Worm (Caenorhabditis elegans) whole organism, late embryonic: ENCODE measurements around the gene srd-38.

Source experiments
- C08G9.2 ChIP-seq: sonication (generic microtip); optimal IDR thresholded peaks from 2 replicates; lab custom pipeline; 2016; ENCODE audit warnings: mild to moderate bottlenecking, missing genetic modification characterization, moderate library complexity, missing compliant biosample characterization
- C38D4.7 ChIP-seq: fragments of 200-800 bp; sonication (Bioruptor generic); optimal IDR thresholded peaks from 2 replicates; lab custom pipeline; 2018; ENCODE audit warnings: mild to moderate bottlenecking, missing genetic modification characterization, moderate library complexity, missing compliant biosample characterization
- F13H6.1 ChIP-seq: sonication (generic microtip); optimal IDR thresholded peaks from 2 replicates; lab custom pipeline; 2016; ENCODE audit warnings: missing genetic modification characterization, missing compliant biosample characterization
- K02D7.2 ChIP-seq: sonication (generic microtip); optimal IDR thresholded peaks from 2 replicates; lab custom pipeline; 2017; ENCODE audit warnings: mild to moderate bottlenecking, missing genetic modification characterization, missing compliant biosample characterization
- K09A11.1 ChIP-seq: sonication (generic microtip); optimal IDR thresholded peaks from 2 replicates; lab custom pipeline; 2017; ENCODE audit warnings: antibody characterized with exemption, mild to moderate bottlenecking, missing genetic modification characterization, missing compliant biosample characterization; ENCODE audit not compliant: insufficient read depth
- ahr-1 ChIP-seq: sonication (generic microtip); optimal IDR thresholded peaks from 2 replicates; lab custom pipeline; 2016; ENCODE audit warnings: missing genetic modification characterization, missing compliant biosample characterization
- ama-1 ChIP-seq: fragments of 150-350 bp; optimal IDR thresholded peaks from 2 replicates; lab custom pipeline; 2014
- ceh-14 ChIP-seq: sonication (generic microtip); optimal IDR thresholded peaks from 2 replicates; lab custom pipeline; 2016; ENCODE audit warnings: missing genotype, missing genetic modification characterization, missing compliant biosample characterization
- ceh-19 ChIP-seq: fragments of 200-800 bp; sonication (Bioruptor generic); optimal IDR thresholded peaks from 2 replicates; lab custom pipeline; 2018; ENCODE audit warnings: mild to moderate bottlenecking, missing genetic modification characterization, missing compliant biosample characterization
- ceh-22 ChIP-seq: sonication (generic microtip); optimal IDR thresholded peaks from 2 replicates; lab custom pipeline; 2017; ENCODE audit warnings: missing biosample characterization, missing genetic modification characterization
- ceh-24 ChIP-seq: sonication (generic microtip); optimal IDR thresholded peaks from 2 replicates; lab custom pipeline; 2016; ENCODE audit warnings: mild to moderate bottlenecking, missing genetic modification characterization, missing compliant biosample characterization
- ceh-31 ChIP-seq: sonication (generic microtip); optimal IDR thresholded peaks from 2 replicates; lab custom pipeline; 2016; ENCODE audit warnings: missing genetic modification characterization, missing compliant biosample characterization
- ceh-45 ChIP-seq: fragments of 200-800 bp; sonication (Bioruptor generic); IDR thresholded peaks from 2 replicates; pipeline ENCODE4 v1.3.6; 2022; ENCODE audit warnings: missing genetic modification reagents, missing genetic modification characterization, missing compliant biosample characterization
- ceh-48 ChIP-seq: sonication (generic microtip); optimal IDR thresholded peaks from 2 replicates; lab custom pipeline; 2016; ENCODE audit warnings: missing genetic modification characterization, inconsistent platforms, missing compliant biosample characterization
- che-1 ChIP-seq: sonication (generic microtip); optimal IDR thresholded peaks from 2 replicates; lab custom pipeline; 2016; ENCODE audit warnings: mild to moderate bottlenecking, missing genetic modification characterization, missing compliant biosample characterization
- dmd-4 ChIP-seq: sonication (generic microtip); optimal IDR thresholded peaks from 2 replicates; lab custom pipeline; 2016; ENCODE audit warnings: borderline replicate concordance, missing genetic modification characterization, missing compliant biosample characterization
- elt-2 ChIP-seq: sonication (generic microtip); optimal IDR thresholded peaks from 2 replicates; lab custom pipeline; 2016; ENCODE audit warnings: missing genetic modification reagents, missing genetic modification characterization, missing compliant biosample characterization
- fax-1 ChIP-seq: sonication (generic microtip); optimal IDR thresholded peaks from 2 replicates; lab custom pipeline; 2016; ENCODE audit warnings: missing genotype, missing genetic modification characterization, missing compliant biosample characterization
- fkh-10 ChIP-seq: fragments of 150-350 bp; optimal IDR thresholded peaks from 2 replicates; lab custom pipeline; 2014; ENCODE audit warnings: missing biosample characterization, missing genetic modification reagents, missing genetic modification characterization
- fkh-6 ChIP-seq: sonication (generic microtip); optimal IDR thresholded peaks from 2 replicates; lab custom pipeline; 2016; ENCODE audit warnings: missing genetic modification characterization, missing compliant biosample characterization
- gmeb-2 ChIP-seq: sonication (generic microtip); optimal IDR thresholded peaks from 2 replicates; lab custom pipeline; 2016; ENCODE audit warnings: missing genetic modification characterization, inconsistent platforms, missing compliant biosample characterization
- hlh-13 ChIP-seq: fragments of 200-800 bp; sonication (Bioruptor generic); optimal IDR thresholded peaks from 2 replicates; lab custom pipeline; 2018; ENCODE audit warnings: mild to moderate bottlenecking, missing genetic modification characterization, missing compliant biosample characterization
- hlh-15 ChIP-seq: sonication (generic microtip); optimal IDR thresholded peaks from 2 replicates; lab custom pipeline; 2016; ENCODE audit warnings: missing genetic modification characterization, missing compliant biosample characterization
- hlh-6 ChIP-seq: sonication (generic microtip); optimal IDR thresholded peaks from 2 replicates; lab custom pipeline; 2016; ENCODE audit warnings: missing genotype, missing genetic modification characterization, missing compliant biosample characterization
- hlh-8 ChIP-seq: sonication (generic microtip); optimal IDR thresholded peaks from 2 replicates; lab custom pipeline; 2016; ENCODE audit warnings: missing genotype, missing genetic modification characterization, missing compliant biosample characterization
- lim-6 ChIP-seq: sonication (generic microtip); optimal IDR thresholded peaks from 2 replicates; lab custom pipeline; 2016; ENCODE audit warnings: missing genetic modification characterization, missing compliant biosample characterization
- lin-11 ChIP-seq: fragments of 200-800 bp; sonication (Bioruptor generic); optimal IDR thresholded peaks from 2 replicates; lab custom pipeline; 2018; ENCODE audit warnings: mild to moderate bottlenecking, missing genetic modification characterization, missing compliant biosample characterization
- madf-2 ChIP-seq: sonication (generic microtip); optimal IDR thresholded peaks from 2 replicates; lab custom pipeline; 2017; ENCODE audit warnings: missing genetic modification characterization, missing compliant biosample characterization
- mec-3 ChIP-seq: sonication (generic microtip); optimal IDR thresholded peaks from 2 replicates; lab custom pipeline; 2016; ENCODE audit warnings: borderline replicate concordance, missing genetic modification characterization, missing compliant biosample characterization
- nfya-1 ChIP-seq: sonication (generic microtip); optimal IDR thresholded peaks from 2 replicates; lab custom pipeline; 2017; ENCODE audit warnings: missing genetic modification characterization, mild to moderate bottlenecking, missing compliant biosample characterization, antibody characterized with exemption, moderate library complexity
- nhr-11 ChIP-seq: fragments of 150-350 bp; optimal IDR thresholded peaks from 2 replicates; lab custom pipeline; 2014; ENCODE audit warnings: missing biosample characterization, missing genetic modification characterization
- nhr-232 ChIP-seq: sonication (generic microtip); optimal IDR thresholded peaks from 2 replicates; lab custom pipeline; 2016; ENCODE audit warnings: missing genetic modification characterization, missing compliant biosample characterization
- npax-4 ChIP-seq: sonication (generic microtip); optimal IDR thresholded peaks from 2 replicates; lab custom pipeline; 2016; ENCODE audit warnings: missing genetic modification characterization, missing compliant biosample characterization
- odd-2 ChIP-seq: sonication (generic microtip); optimal IDR thresholded peaks from 2 replicates; lab custom pipeline; 2017; ENCODE audit warnings: antibody characterized with exemption, mild to moderate bottlenecking, missing genetic modification characterization, missing compliant biosample characterization
- pag-3 ChIP-seq: sonication (generic microtip); optimal IDR thresholded peaks from 2 replicates; lab custom pipeline; 2016; ENCODE audit warnings: missing compliant biosample characterization, missing genetic modification characterization, borderline replicate concordance
- pax-1 ChIP-seq: fragments of 150-350 bp; optimal IDR thresholded peaks from 2 replicates; lab custom pipeline; 2014; ENCODE audit warnings: missing biosample characterization, missing genetic modification characterization
- pha-4 ChIP-seq: fragments of 150-350 bp; optimal IDR thresholded peaks from 2 replicates; lab custom pipeline; 2018; ENCODE audit warnings: missing biosample characterization, missing genetic modification reagents, missing genetic modification characterization
- pqm-1 ChIP-seq: sonication (generic microtip); optimal IDR thresholded peaks from 2 replicates; lab custom pipeline; 2016; ENCODE audit warnings: missing genetic modification characterization, missing compliant biosample characterization
- pros-1 ChIP-seq: fragments of 150-350 bp; optimal IDR thresholded peaks from 2 replicates; lab custom pipeline; 2014; ENCODE audit warnings: missing biosample characterization, missing genetic modification reagents, missing genetic modification characterization
- ref-2 ChIP-seq: sonication (generic microtip); optimal IDR thresholded peaks from 2 replicates; lab custom pipeline; 2016; ENCODE audit warnings: missing genetic modification characterization, missing compliant biosample characterization
- sox-4 ChIP-seq: sonication (generic microtip); optimal IDR thresholded peaks from 2 replicates; lab custom pipeline; 2017; ENCODE audit warnings: mild to moderate bottlenecking, missing genetic modification characterization, inconsistent platforms, missing compliant biosample characterization
- unc-3 ChIP-seq, 2 experiments: fragments of 200-800 bp in 1 of 2; sonication (Bioruptor generic) in 1 of 2; sonication (generic microtip) in 1 of 2; conservative IDR thresholded peaks in 1 of 2; optimal IDR thresholded peaks in 1 of 2; 2 replicates each; pipeline versions ENCODE4 v1.3.6 to Lab custom; 2016 to 2022; ENCODE audit warnings: missing compliant biosample characterization in 2 of 2, missing genetic modification characterization in 2 of 2, missing genetic modification reagents in 1 of 2
- unc-55 ChIP-seq: sonication (generic microtip); optimal IDR thresholded peaks from 2 replicates; lab custom pipeline; 2017; ENCODE audit warnings: missing biosample characterization, missing genetic modification reagents, missing genetic modification characterization
- unc-86 ChIP-seq: sonication (generic microtip); optimal IDR thresholded peaks from 2 replicates; lab custom pipeline; 2016; ENCODE audit warnings: missing genetic modification characterization, missing compliant biosample characterization
- zip-5 ChIP-seq: sonication (generic microtip); optimal IDR thresholded peaks from 2 replicates; lab custom pipeline; 2016; ENCODE audit warnings: missing genetic modification characterization, missing compliant biosample characterization
- ztf-16 ChIP-seq: sonication (generic microtip); optimal IDR thresholded peaks from 2 replicates; lab custom pipeline; 2017; ENCODE audit warnings: missing genetic modification characterization, missing compliant biosample characterization

Gene srd-38

ce11 chrX:13303357-13303756 lies 11.8 kb downstream of the srd-38 start, which contains the start of gene srd-42:
TSS of gene srd-42 (minus strand) at chrX:13303457.
- TF ChIP-seq K09A11.1 (tag; lab: Kevin White, UChicago) (no peak), unc-3 (GFP tag; conservative IDR thresholded peaks at IDR 0.05; lab: Robert Waterston, UW) (no peak), unc-3 (tag; optimal IDR thresholded peaks at IDR 0.05; lab: Kevin White, UChicago) (no peak), npax-4 (tag; lab: Kevin White, UChicago) (no peak), lin-11 (tag; lab: Kevin White, UChicago) (no peak)

ce11 chrX:13305779-13306178 lies 14.2 kb downstream of the srd-38 start, which contains the start of gene srd-43:
TSS of gene srd-43 (minus strand) at chrX:13305844.
- TF ChIP-seq ama-1 (lab: Kevin White, UChicago) (no peak), ceh-31 (tag; lab: Kevin White, UChicago) (no peak), nhr-232 (tag; lab: Kevin White, UChicago) (no peak), C38D4.7 (GFP tag; lab: Kevin White, UChicago) (no peak), ceh-45 (no peak), hlh-6 (no peak), pqm-1 (tag; lab: Kevin White, UChicago) (no peak), unc-55 (GFP tag; lab: Kevin White, UChicago) (no peak), gmeb-2 (tag; lab: Kevin White, UChicago) (no peak), fax-1 (tag; lab: Kevin White, UChicago) (no peak)

- TF ChIP-seq zip-5 (tag; lab: Kevin White, UChicago) = peak; percentile 67
- TF ChIP-seq K02D7.2 (tag; lab: Kevin White, UChicago) = peak; percentile 89
- peak; percentile 74 for TF ChIP-seq pag-3 (tag; lab: Kevin White, UChicago)
- peak; percentile 94 for TF ChIP-seq elt-2 (tag; lab: Kevin White, UChicago)
- TF ChIP-seq K09A11.1 (tag; lab: Kevin White, UChicago) = peak; percentile 83
- peak; percentile 87 for TF ChIP-seq fax-1 (tag; lab: Kevin White, UChicago)
- peak; percentile 62 for TF ChIP-seq unc-55 (GFP tag; lab: Kevin White, UChicago)
- TF ChIP-seq che-1 (tag; lab: Kevin White, UChicago) = peak; percentile 91
- TF ChIP-seq ceh-19 (GFP tag; lab: Kevin White, UChicago) = peak; percentile 90
- peak; percentile 78 for TF ChIP-seq ceh-14 (tag; lab: Kevin White, UChicago)
- peak; percentile 89 for TF ChIP-seq dmd-4 (tag; lab: Kevin White, UChicago)
- peak; percentile 66 for TF ChIP-seq pros-1 (tag; lab: Kevin White, UChicago)
- peak; percentile 82 for TF ChIP-seq hlh-13 (GFP tag; lab: Kevin White, UChicago)
- TF ChIP-seq nhr-11 (tag; lab: Kevin White, UChicago) = no peak
- no peak for TF ChIP-seq ama-1 (lab: Kevin White, UChicago)
- TF ChIP-seq unc-86 (tag; lab: Kevin White, UChicago) = peak; percentile 91
- TF ChIP-seq hlh-15 (tag; lab: Kevin White, UChicago) = peak; percentile 87
- TF ChIP-seq ztf-16 (tag; lab: Kevin White, UChicago) = peak; percentile 88
- TF ChIP-seq ahr-1 (tag; lab: Kevin White, UChicago) = peak; percentile 86
- peak; percentile 93 for TF ChIP-seq hlh-8 (tag; lab: Kevin White, UChicago)
- TF ChIP-seq ref-2 (tag; lab: Kevin White, UChicago) = peak; percentile 83
- no peak for TF ChIP-seq pax-1 (tag; lab: Kevin White, UChicago)
- TF ChIP-seq madf-2 (tag; lab: Kevin White, UChicago) = peak; percentile 89
- peak; percentile 91 for TF ChIP-seq unc-3 (GFP tag; conservative IDR thresholded peaks at IDR 0.05; lab: Robert Waterston, UW)
- peak; percentile 92 for TF ChIP-seq unc-3 (tag; optimal IDR thresholded peaks at IDR 0.05; lab: Kevin White, UChicago)
- peak; percentile 72 for TF ChIP-seq F13H6.1 (tag; lab: Kevin White, UChicago)
- peak; percentile 83 for TF ChIP-seq ceh-24 (tag; lab: Kevin White, UChicago)
- peak; percentile 91 for TF ChIP-seq npax-4 (tag; lab: Kevin White, UChicago)
- TF ChIP-seq pqm-1 (tag; lab: Kevin White, UChicago) = peak; percentile 53
- no peak for TF ChIP-seq ceh-22 (tag; lab: Kevin White, UChicago)
- peak; percentile 71 for TF ChIP-seq C08G9.2 (tag; lab: Kevin White, UChicago)
- peak; percentile 94 for TF ChIP-seq gmeb-2 (tag; lab: Kevin White, UChicago)
- TF ChIP-seq fkh-10 (GFP tag; lab: Kevin White, UChicago) = peak; percentile 83
- TF ChIP-seq odd-2 (tag; lab: Kevin White, UChicago) = peak; percentile 69
- peak; percentile 89 for TF ChIP-seq fkh-6 (tag; lab: Kevin White, UChicago)
- TF ChIP-seq pha-4 = no peak
- TF ChIP-seq ceh-48 (tag; lab: Kevin White, UChicago) = peak; percentile 80
- TF ChIP-seq sox-4 (tag; lab: Kevin White, UChicago) = peak; percentile 89
- no peak for TF ChIP-seq mec-3 (tag; lab: Kevin White, UChicago)
- peak; percentile 80 for TF ChIP-seq nfya-1 (tag; lab: Kevin White, UChicago)
- peak; percentile 64 for TF ChIP-seq lim-6 (tag; lab: Kevin White, UChicago)
Measured at ce11 chrX:13306869-13307446, 15.4 kb downstream of the srd-38 start.
